Worm (Caenorhabditis elegans): ENCODE results near the gene nep-22.

The nep-22 gene

DNA sequence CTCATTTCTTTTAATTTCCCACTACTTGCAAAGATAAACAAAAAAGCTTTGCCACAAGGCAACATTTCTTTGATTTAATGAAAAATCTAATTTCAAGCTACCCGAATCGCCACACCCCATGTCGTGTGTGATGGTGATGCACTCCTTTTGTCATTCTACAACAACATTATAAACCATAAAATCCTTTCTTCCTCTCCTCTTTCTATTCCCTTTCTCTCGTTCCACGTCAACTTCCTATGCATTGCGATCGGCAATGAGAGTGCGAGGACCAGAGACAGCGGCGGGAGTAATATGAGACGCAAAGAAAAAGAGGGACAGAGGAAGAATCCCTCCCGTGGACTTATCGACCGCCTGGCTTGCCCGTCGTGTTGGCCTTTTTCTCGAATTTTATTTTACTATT is 33.7 kb downstream of the nep-22 start (continued):
- TF ChIP-seq efl-3 (GFP tag; optimal IDR thresholded peaks at IDR 0.05) (no peak), swsn-7 (tag; optimal IDR thresholded peaks at IDR 0.05) (peak; percentile 37), xbp-1 (tag; optimal IDR thresholded peaks at IDR 0.05) (peak; percentile 38), C04F5.9 (tag; optimal IDR thresholded peaks at IDR 0.05) (no peak), pax-3 (tag; optimal IDR thresholded peaks at IDR 0.05) (no peak), unc-30 (tag; optimal IDR thresholded peaks at IDR 0.05) (no peak), hlh-4 (tag; optimal IDR thresholded peaks at IDR 0.05) (no peak), jun-1 (tag; optimal IDR thresholded peaks at IDR 0.05) (no peak), lir-3 (tag; optimal IDR thresholded peaks at IDR 0.05; ENCODE audit: poor library complexity) (no peak), lin-14 (GFP tag; optimal IDR thresholded peaks at IDR 0.05) (peak; percentile 91), zip-4 (GFP tag; optimal IDR thresholded peaks at IDR 0.05) (no peak), nhr-90 (tag; optimal IDR thresholded peaks at IDR 0.05; ENCODE audit: poor library complexity) (peak; percentile 13), mab-9 (GFP tag; IDR thresholded peaks at IDR 0.05) (no peak), ztf-11 (tag; optimal IDR thresholded peaks at IDR 0.05) (no peak), ceh-90 (tag; optimal IDR thresholded peaks at IDR 0.05) (no peak), blmp-1 (tag; optimal IDR thresholded peaks at IDR 0.05) (peak; percentile 91), isw-1 (GFP tag; IDR thresholded peaks at IDR 0.05) (no peak), ceh-88 (GFP tag; IDR thresholded peaks at IDR 0.05) (no peak), dsc-1 (tag; optimal IDR thresholded peaks at IDR 0.05) (peak; percentile 34), sox-4 (tag; optimal IDR thresholded peaks at IDR 0.05) (no peak), lsy-2 (tag; optimal IDR thresholded peaks at IDR 0.05) (peak in 1 of 2 experiments; percentile 58), mep-1 (tag; optimal IDR thresholded peaks at IDR 0.05) (peak; percentile 85), nhr-76 (tag; optimal IDR thresholded peaks at IDR 0.05) (no peak), unc-130 (tag; optimal IDR thresholded peaks at IDR 0.05) (no peak), irx-1 (tag; optimal IDR thresholded peaks at IDR 0.05) (peak; percentile 45), nhr-71 (tag; optimal IDR thresholded peaks at IDR 0.05) (peak; percentile 64), elt-3 (tag; optimal IDR thresholded peaks at IDR 0.05) (peak in 2 of 6 experiments; percentile 22 to 48), nhr-77 (tag; optimal IDR thresholded peaks at IDR 0.05) (no peak), mef-2 (tag; optimal IDR thresholded peaks at IDR 0.05) (no peak), fos-1 (tag; optimal IDR thresholded peaks at IDR 0.05) (no peak), nhr-19 (GFP tag; conservative IDR thresholded peaks at IDR 0.05) (no peak), unc-86 (tag; optimal IDR thresholded peaks at IDR 0.05) (no peak), lin-13 (GFP tag; optimal IDR thresholded peaks at IDR 0.05) (no peak), ceh-82 (tag; optimal IDR thresholded peaks at IDR 0.05) (peak in 2 of 3 experiments; percentile 11 to 45), tlp-1 (tag; optimal IDR thresholded peaks at IDR 0.05) (no peak), ceh-8 (GFP tag; optimal IDR thresholded peaks at IDR 0.05) (no peak), lin-39 (tag; optimal IDR thresholded peaks at IDR 0.05) (no peak), fkh-10 (GFP tag; optimal IDR thresholded peaks at IDR 0.05) (no peak), vab-15 (tag; optimal IDR thresholded peaks at IDR 0.05) (no peak), aly-2 (tag; optimal IDR thresholded peaks at IDR 0.05) (no peak), nhr-237 (tag; optimal IDR thresholded peaks at IDR 0.05) (no peak), nhr-28 (tag; optimal IDR thresholded peaks at IDR 0.05) (no peak), nhr-85 (tag) (peak; percentile 67), snpc-4 (tag; optimal IDR thresholded peaks at IDR 0.05) (no peak), aha-1 (tag; optimal IDR thresholded peaks at IDR 0.05) (no peak), ama-1 (optimal IDR thresholded peaks at IDR 0.05) (no peak), nhr-11 (tag; optimal IDR thresholded peaks at IDR 0.05) (no peak), mdl-1 (tag; optimal IDR thresholded peaks at IDR 0.05) (peak in 1 of 2 experiments; percentile 51), lin-35 (GFP tag; optimal IDR thresholded peaks at IDR 0.05) (peak; percentile 19 to 40), hlh-17 (GFP tag; optimal IDR thresholded peaks at IDR 0.05; ENCODE audit: borderline replicate concordance) (no peak), nhr-20 (tag; optimal IDR thresholded peaks at IDR 0.05) (peak; percentile 54), alr-1 (tag; optimal IDR thresholded peaks at IDR 0.05; ENCODE audit: borderline replicate concordance) (no peak), ets-5 (GFP tag; IDR thresholded peaks at IDR 0.05) (no peak), pqm-1 (tag; optimal IDR thresholded peaks at IDR 0.05) (no peak)

Measured in whole organism, L1 larva.